Worm (Caenorhabditis elegans) whole organism, L3 larva: ENCODE results near the gene W03C9.2.

ENCODE experiments used
- ZK546.5 ChIP-seq: sonication (generic microtip); optimal IDR thresholded peaks from 2 replicates; lab custom pipeline; 2017; ENCODE audit warnings: missing biosample characterization, missing genetic modification characterization
- nfya-1 ChIP-seq: sonication (generic microtip); optimal IDR thresholded peaks from 2 replicates; lab custom pipeline; 2017; ENCODE audit warnings: missing genetic modification characterization, mild to moderate bottlenecking, missing compliant biosample characterization, antibody characterized with exemption, moderate library complexity; ENCODE audit not compliant: insufficient read depth
- nhr-23 ChIP-seq: fragments of 150-350 bp; optimal IDR thresholded peaks from 2 replicates; lab custom pipeline; 2014; ENCODE audit warnings: missing biosample characterization, missing genetic modification reagents, missing genetic modification characterization
- zag-1 ChIP-seq: fragments of 150-350 bp; optimal IDR thresholded peaks from 2 replicates; lab custom pipeline; 2014; ENCODE audit warnings: missing biosample characterization, missing genetic modification characterization

ce11 chrII:11972266-11972665, 10.1 kb downstream of the W03C9.2 start:
- no peak for TF ChIP-seq nfya-1 (tag; lab: Kevin White, UChicago)
- no peak for TF ChIP-seq zag-1 (tag; lab: Kevin White, UChicago)
- TF ChIP-seq nhr-23 (tag; lab: Kevin White, UChicago), result no peak
- TF ChIP-seq ZK546.5 (tag; lab: Kevin White, UChicago), result no peak
